Worm (Caenorhabditis elegans) whole organism, young adult: ENCODE measurements around the gene srh-245.

Experiments
- F37B4.10 ChIP-seq: fragments of 200-800 bp; sonication (Bioruptor generic); IDR thresholded peaks from 2 replicates; pipeline ENCODE4 v1.3.6; 2022; ENCODE audit warnings: missing genetic modification characterization, missing compliant biosample characterization
- bed-2 ChIP-seq: fragments of 200-800 bp; sonication (Bioruptor generic); IDR thresholded peaks from 2 replicates; pipeline ENCODE4 v1.3.6; 2022; ENCODE audit warnings: missing genetic modification reagents, missing genetic modification characterization, missing compliant biosample characterization
- nhr-120 ChIP-seq: fragments of 200-800 bp; sonication (Bioruptor generic); IDR thresholded peaks from 2 replicates; pipeline ENCODE4 v1.3.6; 2022; ENCODE audit warnings: missing genetic modification characterization, missing compliant biosample characterization
- zim-3 ChIP-seq: sonication (generic microtip); optimal IDR thresholded peaks from 2 replicates; lab custom pipeline; 2017; ENCODE audit warnings: mild to moderate bottlenecking, missing genetic modification characterization, moderate library complexity, missing compliant biosample characterization
- ztf-6 ChIP-seq: fragments of 200-800 bp; sonication (Bioruptor generic); IDR thresholded peaks from 2 replicates; pipeline ENCODE4 v1.3.6; 2022; ENCODE audit warnings: missing genetic modification reagents, missing genetic modification characterization, missing compliant biosample characterization

DNA sequence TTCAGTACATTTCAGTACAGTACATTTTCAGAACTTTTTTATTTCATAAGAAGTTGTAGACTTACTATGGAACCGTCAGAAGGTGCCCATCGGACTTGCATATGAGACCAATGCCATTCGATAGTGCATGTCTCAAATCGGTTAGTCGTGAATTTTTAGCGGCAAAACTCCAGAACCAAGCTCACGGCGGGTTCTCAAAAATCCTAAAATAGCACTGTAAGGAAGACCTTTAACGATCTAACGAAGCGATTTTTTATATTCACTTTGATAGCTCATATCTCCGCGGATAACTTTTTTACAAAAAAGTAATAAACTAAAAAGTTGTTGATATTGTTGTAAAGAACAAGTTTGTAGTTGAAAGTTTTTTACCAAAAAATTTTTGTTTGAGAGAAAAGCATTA, 18.5 kb upstream of the srh-245 start, which contains the start of gene sru-25:
- TF ChIP-seq F37B4.10, result no peak
- TF ChIP-seq ztf-6 (GFP tag; lab: Robert Waterston, UW), result no peak
- TF ChIP-seq nhr-120 (GFP tag; lab: Robert Waterston, UW), result no peak
- no peak for TF ChIP-seq bed-2
- TF ChIP-seq zim-3 (tag; lab: Kevin White, UChicago), result no peak
